Worm (Caenorhabditis elegans) whole organism, L4/young adult: ENCODE data around the gene erh-1.

ENCODE experiments used
- W03F9.2 ChIP-seq: fragments of 150-350 bp; optimal IDR thresholded peaks from 2 replicates; lab custom pipeline; 2014; ENCODE audit warnings: missing biosample characterization, missing genetic modification characterization
- dao-5 ChIP-seq: sonication (generic microtip); optimal IDR thresholded peaks from 2 replicates; lab custom pipeline; 2016; ENCODE audit warnings: missing genotype, missing genetic modification characterization, moderate library complexity, missing compliant biosample characterization
- him-1 ChIP-seq: sonication (generic microtip); optimal IDR thresholded peaks from 2 replicates; lab custom pipeline; 2016; ENCODE audit warnings: missing genotype, missing genetic modification reagents, missing genetic modification characterization, missing compliant biosample characterization

DNA sequence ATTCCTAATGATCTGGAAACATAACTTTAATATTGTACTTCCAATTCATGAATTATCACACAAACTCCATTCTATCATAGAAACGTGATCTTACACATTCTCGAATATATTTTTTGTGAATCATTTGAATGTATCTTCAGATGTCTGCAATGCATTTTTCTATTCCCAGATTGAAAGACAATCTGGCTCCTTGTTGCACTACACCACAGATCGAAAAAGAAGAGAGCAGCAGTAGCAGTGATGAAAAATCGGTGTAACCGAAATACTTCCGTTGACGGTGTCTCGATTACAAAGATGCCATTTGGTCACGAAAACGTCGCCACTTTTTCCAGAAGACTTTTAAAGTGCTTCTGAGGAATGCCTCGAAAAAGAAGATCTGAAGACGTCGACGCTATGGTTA, 38.9 kb downstream of the erh-1 start, which contains the start of gene degt-1:
- no peak for TF ChIP-seq him-1
- no peak for TF ChIP-seq dao-5
- TF ChIP-seq W03F9.2 (tag; lab: Kevin White, UChicago): no peak
